Fruit fly (Drosophila melanogaster): Measurements from ENCODE around the gene CG13248.

DNA sequence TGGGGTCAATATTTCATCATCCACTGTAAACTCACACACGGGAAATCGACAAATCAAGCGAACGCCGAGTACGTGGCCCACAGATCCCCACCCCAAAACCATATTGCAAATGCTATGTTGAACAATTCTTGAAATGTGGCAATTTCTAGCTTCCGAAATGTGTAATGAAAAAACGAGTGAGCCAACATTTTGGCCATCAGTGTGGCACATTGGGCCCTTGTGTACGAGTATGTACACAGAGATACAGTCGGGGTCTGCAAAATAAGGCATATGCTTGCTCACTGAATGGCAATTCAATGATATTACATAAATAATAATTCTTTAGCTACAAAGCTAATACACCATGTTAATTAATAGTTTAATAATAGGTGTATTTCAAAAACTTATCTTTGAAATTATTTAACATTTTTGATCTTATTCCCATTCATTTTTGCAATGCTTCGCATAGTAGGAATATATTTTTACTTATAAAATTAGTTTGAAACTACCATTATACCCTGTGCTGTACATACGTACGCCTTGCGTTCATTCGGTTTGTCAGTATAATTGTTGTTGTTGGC lies 10.7 kb downstream of the CG13248 start:
- TF ChIP-seq Hr96 (GFP tag; optimal IDR thresholded peaks at IDR 0.05) (peak; percentile 73), pad (GFP tag; optimal IDR thresholded peaks at IDR 0.05) (peak; percentile 72), CG7101 (tag; optimal IDR thresholded peaks at IDR 0.05) (peak; percentile 84), Crg-1 (GFP tag; optimal IDR thresholded peaks at IDR 0.05) (peak; percentile 55), CG5204 (GFP tag; optimal IDR thresholded peaks at IDR 0.05) (peak; percentile 72), toe (GFP tag; optimal IDR thresholded peaks at IDR 0.05) (peak; percentile 68)
